Worm (Caenorhabditis elegans) whole organism, young adult: ENCODE measurements around the gene lys-10.

Experiments
- K12H6.12 ChIP-seq: fragments of 200-800 bp; sonication (Bioruptor generic); optimal IDR thresholded peaks from 2 replicates; lab custom pipeline; 2018; ENCODE audit warnings: mild to moderate bottlenecking, missing genetic modification characterization, missing compliant biosample characterization
- akir-1 ChIP-seq: fragments of 200-800 bp; sonication (Bioruptor generic); optimal IDR thresholded peaks from 2 replicates; lab custom pipeline; 2018; ENCODE audit warnings: mild to moderate bottlenecking, missing genetic modification characterization, moderate library complexity, missing compliant biosample characterization
- athp-1 ChIP-seq: sonication (generic microtip); optimal IDR thresholded peaks from 2 replicates; lab custom pipeline; 2017; ENCODE audit warnings: mild to moderate bottlenecking, missing genetic modification characterization, missing compliant biosample characterization
- attf-5 ChIP-seq: fragments of 200-800 bp; sonication (Bioruptor generic); optimal IDR thresholded peaks from 2 replicates; lab custom pipeline; 2018; ENCODE audit warnings: mild to moderate bottlenecking, missing genetic modification characterization, missing compliant biosample characterization
- ekl-4 ChIP-seq: fragments of 200-800 bp; sonication (Bioruptor generic); IDR thresholded peaks from 2 replicates; pipeline ENCODE4 v1.3.6; 2022; ENCODE audit warnings: missing genetic modification reagents, missing genetic modification characterization, missing compliant biosample characterization
- madf-8 ChIP-seq: fragments of 200-800 bp; sonication (Bioruptor generic); conservative IDR thresholded peaks from 2 replicates; pipeline ENCODE4 v1.3.6; 2022; ENCODE audit warnings: missing genetic modification reagents, missing genetic modification characterization, missing compliant biosample characterization
- nfya-1 ChIP-seq: sonication (generic microtip); optimal IDR thresholded peaks from 2 replicates; lab custom pipeline; 2017; ENCODE audit warnings: antibody characterized with exemption, missing compliant biosample characterization, missing genetic modification characterization, borderline replicate concordance; ENCODE audit not compliant: insufficient read depth
- nfya-2 ChIP-seq: fragments of 200-800 bp; sonication (Bioruptor generic); IDR thresholded peaks from 2 replicates; pipeline ENCODE4 v1.3.6; 2022; ENCODE audit warnings: missing genetic modification reagents, missing genetic modification characterization, missing compliant biosample characterization
- sea-2 ChIP-seq: fragments of 200-800 bp; sonication (Bioruptor generic); IDR thresholded peaks from 2 replicates; pipeline ENCODE4 v1.3.6; 2022; ENCODE audit warnings: missing genetic modification characterization, missing compliant biosample characterization
- unc-62 ChIP-seq: fragments of 150-350 bp; optimal IDR thresholded peaks from 2 replicates; lab custom pipeline; 2014; ENCODE audit warnings: missing biosample characterization, missing genetic modification reagents, missing genetic modification characterization
- ztf-26 ChIP-seq: sonication (generic microtip); optimal IDR thresholded peaks from 2 replicates; lab custom pipeline; 2017; ENCODE audit warnings: missing genetic modification characterization, missing compliant biosample characterization

- TF ChIP-seq sea-2, result no peak
- no peak for TF ChIP-seq akir-1
- no peak for TF ChIP-seq madf-8 (GFP tag; lab: Robert Waterston, UW)
- peak; percentile 37; the same call in 1 of the 2 replicates for TF ChIP-seq ekl-4 (GFP tag; lab: Robert Waterston, UW)
- no peak for TF ChIP-seq nfya-1
- no peak for TF ChIP-seq athp-1
- no peak for TF ChIP-seq unc-62 (GFP tag; lab: Kevin White, UChicago)
- TF ChIP-seq ztf-26 (tag; lab: Kevin White, UChicago), result no peak
- no peak for TF ChIP-seq attf-5
- TF ChIP-seq nfya-2 (GFP tag; lab: Robert Waterston, UW), result no peak
- no peak for TF ChIP-seq K12H6.12 (tag; lab: Kevin White, UChicago)
These were observed 1.6 kb downstream of the lys-10 start, which contains the start of gene his-32 for ce11 chrIV:8333988-8334863.
